Worm (Caenorhabditis elegans) whole organism, late embryonic: ENCODE results near the gene B0507.7.

Experiments used
- fkh-10 ChIP-seq: fragments of 150-350 bp; optimal IDR thresholded peaks from 2 replicates; lab custom pipeline; 2014; ENCODE audit warnings: missing biosample characterization, missing genetic modification reagents, missing genetic modification characterization
- mec-3 ChIP-seq: sonication (generic microtip); optimal IDR thresholded peaks from 2 replicates; lab custom pipeline; 2016; ENCODE audit warnings: borderline replicate concordance, missing genetic modification characterization, missing compliant biosample characterization
- odd-2 ChIP-seq: sonication (generic microtip); optimal IDR thresholded peaks from 2 replicates; lab custom pipeline; 2017; ENCODE audit warnings: antibody characterized with exemption, mild to moderate bottlenecking, missing genetic modification characterization, missing compliant biosample characterization
- unc-3 ChIP-seq, 2 experiments: fragments of 200-800 bp in 1 of 2; sonication (Bioruptor generic) in 1 of 2; sonication (generic microtip) in 1 of 2; conservative IDR thresholded peaks in 1 of 2; optimal IDR thresholded peaks in 1 of 2; 2 replicates each; pipeline versions ENCODE4 v1.3.6 to Lab custom; 2016 to 2022; ENCODE audit warnings: missing compliant biosample characterization in 2 of 2, missing genetic modification characterization in 2 of 2, missing genetic modification reagents in 1 of 2

- TF ChIP-seq odd-2 (tag; lab: Kevin White, UChicago) (no peak), mec-3 (no peak), unc-3 (GFP tag; conservative IDR thresholded peaks at IDR 0.05; lab: Robert Waterston, UW) (no peak), unc-3 (tag; optimal IDR thresholded peaks at IDR 0.05; lab: Kevin White, UChicago) (no peak), fkh-10 (GFP tag; lab: Kevin White, UChicago) (no peak)
These were observed 22.1 kb downstream of the B0507.7 start, which contains the start of gene ZC196.3 for ce11 chrV:8736369-8736768.
